Fruit fly (Drosophila melanogaster): ENCODE measurements around the gene CG42713.

dm6 chr2L:8846726-8847554, 44.3 kb upstream of the CG42713 start:
- no peak for TF ChIP-seq BtbVII (GFP tag; optimal IDR thresholded peaks at IDR 0.05)
- TF ChIP-seq jumu (GFP tag; optimal IDR thresholded peaks at IDR 0.05), result no peak
- TF ChIP-seq CG2199 (GFP tag; IDR thresholded peaks at IDR 0.05), result peak; percentile 78; the same call in 2 of the 3 replicates
- no peak for TF ChIP-seq toy (GFP tag; IDR thresholded peaks at IDR 0.05)
- no peak for TF ChIP-seq al (GFP tag; IDR thresholded peaks at IDR 0.05)
- TF ChIP-seq nom (GFP tag; optimal IDR thresholded peaks at IDR 0.05), result no peak
- no peak for TF ChIP-seq CG15269 (tag; optimal IDR thresholded peaks at IDR 0.05)
- TF ChIP-seq D19B (GFP tag; optimal IDR thresholded peaks at IDR 0.05), result no peak
- TF ChIP-seq psq (GFP tag; optimal IDR thresholded peaks at IDR 0.05), result no peak
- no peak for TF ChIP-seq Neu2 (GFP tag; optimal IDR thresholded peaks at IDR 0.05; ENCODE audit: borderline replicate concordance)
- no peak for TF ChIP-seq CG10366 (GFP tag; IDR thresholded peaks at IDR 0.05)
- TF ChIP-seq Tbp (GFP tag; optimal IDR thresholded peaks at IDR 0.05), result no peak
- TF ChIP-seq CG8388 (GFP tag; optimal IDR thresholded peaks at IDR 0.05), result no peak
- no peak for TF ChIP-seq CG4360 (GFP tag; IDR thresholded peaks at IDR 0.05)

All from whole organism, embryonic.